Worm (Caenorhabditis elegans): Measurements from ENCODE around the gene C11D2.7.

C11D2.7 gene

ce11 chrIV:6130437-6130836, 24.8 kb downstream of the C11D2.7 start:
- TF ChIP-seq jun-1 (tag; optimal IDR thresholded peaks at IDR 0.05), result no peak
- no peak for TF ChIP-seq php-3 (GFP tag; IDR thresholded peaks at IDR 0.05)
- no peak for TF ChIP-seq dve-1 (tag; optimal IDR thresholded peaks at IDR 0.05; ENCODE audit: insufficient read depth)
- no peak for TF ChIP-seq daf-19 (GFP tag; conservative IDR thresholded peaks at IDR 0.05)
- TF ChIP-seq nhr-102 (tag; optimal IDR thresholded peaks at IDR 0.05), result no peak
- TF ChIP-seq lin-15B (tag; optimal IDR thresholded peaks at IDR 0.05), result no peak
- no peak for TF ChIP-seq mep-1 (tag; optimal IDR thresholded peaks at IDR 0.05)
- no peak for TF ChIP-seq lin-13 (GFP tag; optimal IDR thresholded peaks at IDR 0.05)

- TF ChIP-seq nhr-28 (tag; optimal IDR thresholded peaks at IDR 0.05) (no peak), aha-1 (tag) (peak; percentile 78)
Observed at ce11 chrIV:6127252-6127930, 27.8 kb downstream of the C11D2.7 start, which contains the start of gene M03D4.4. Gene M03D4.4, minus strand, starts transcription at chrIV:6127302.

DNA sequence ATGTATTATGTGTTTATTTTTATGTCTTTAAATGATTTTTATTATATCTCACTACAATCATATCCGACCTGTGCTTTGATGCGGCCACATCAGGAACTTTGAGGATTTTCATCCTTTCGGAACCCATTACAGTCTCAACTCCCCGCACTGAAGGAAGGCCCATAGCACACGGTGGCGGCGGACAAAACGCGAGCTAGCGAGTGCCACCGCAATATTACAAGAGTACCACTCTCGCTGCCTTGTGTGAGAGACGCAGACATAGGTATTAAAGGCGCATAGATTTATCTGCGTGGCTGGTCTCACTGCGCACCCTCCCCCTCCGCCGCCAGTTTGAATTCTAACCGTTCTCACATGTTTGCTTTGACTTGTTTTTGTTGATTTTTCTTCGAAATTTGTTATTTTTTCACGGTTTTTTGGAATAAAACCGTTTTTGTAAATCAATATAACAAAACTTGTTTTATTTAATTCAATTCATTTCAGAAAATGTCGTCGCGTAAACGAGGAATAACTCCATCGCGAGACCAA, 37.4 kb downstream of the C11D2.7 start, which contains the start of gene zen-4:
TSS of gene zen-4 (plus strand) at position 475 of the 525 bp plus-strand sequence.
- TF ChIP-seq mxl-2 (GFP tag; conservative IDR thresholded peaks at IDR 0.05), result no peak
- peak; percentile 81 for TF ChIP-seq lin-38 (GFP tag; IDR thresholded peaks at IDR 0.05)
- TF ChIP-seq arid-1 (GFP tag; conservative IDR thresholded peaks at IDR 0.05), result peak; percentile 78
- TF ChIP-seq daf-19 (GFP tag; conservative IDR thresholded peaks at IDR 0.05), result peak; percentile 47; the same call in 1 of the 2 replicates
- TF ChIP-seq unc-39 (tag; optimal IDR thresholded peaks at IDR 0.05), result no peak
- peak; percentile 51 for TF ChIP-seq duxl-1 (tag; optimal IDR thresholded peaks at IDR 0.05; ENCODE audit: poor library complexity)
- peak; percentile 40; the same call in 1 of the 2 replicates for TF ChIP-seq T26A8.4 (GFP tag; IDR thresholded peaks at IDR 0.05)
- no peak for TF ChIP-seq tra-1 (GFP tag; IDR thresholded peaks at IDR 0.05)
- peak; percentile 53 for TF ChIP-seq spr-1 (tag; optimal IDR thresholded peaks at IDR 0.05)
- peak; percentile 30 for TF ChIP-seq spr-3 (GFP tag; optimal IDR thresholded peaks at IDR 0.05)
- no peak for TF ChIP-seq hlh-30 (tag; optimal IDR thresholded peaks at IDR 0.05; ENCODE audit: insufficient read depth)
- TF ChIP-seq lsy-2 (tag; optimal IDR thresholded peaks at IDR 0.05), result no peak
- peak; percentile 67 for TF ChIP-seq nhr-102 (tag; optimal IDR thresholded peaks at IDR 0.05)
- no peak for TF ChIP-seq Y75B8A.6 (GFP tag; IDR thresholded peaks at IDR 0.05)
- no peak for TF ChIP-seq nhr-111 (GFP tag; optimal IDR thresholded peaks at IDR 0.05)
- no peak for TF ChIP-seq pqm-1 (tag; optimal IDR thresholded peaks at IDR 0.05)
- peak; percentile 55; the same call in 1 of the 2 replicates for TF ChIP-seq php-3 (GFP tag; IDR thresholded peaks at IDR 0.05)
- peak; percentile 85 for TF ChIP-seq unc-130 (GFP tag; optimal IDR thresholded peaks at IDR 0.05)
- peak; percentile 78; the same call in 1 of the 2 replicates for TF ChIP-seq ceh-44 (GFP tag; IDR thresholded peaks at IDR 0.05)
- peak in 1 of 2 experiments; percentile 89 for TF ChIP-seq unc-62 (GFP tag; optimal IDR thresholded peaks at IDR 0.05 in 1 of 2)
- TF ChIP-seq unc-62 (tag; optimal IDR thresholded peaks at IDR 0.05), result no peak
- peak in 1 of 2 experiments; percentile 52 for TF ChIP-seq daf-16 (GFP tag; optimal IDR thresholded peaks at IDR 0.05)
- peak; percentile 22 for TF ChIP-seq daf-16 (tag; optimal IDR thresholded peaks at IDR 0.05)
- no peak for TF ChIP-seq Y105C5A.15 (GFP tag; IDR thresholded peaks at IDR 0.05)
- TF ChIP-seq ama-1 (optimal IDR thresholded peaks at IDR 0.05), result peak; percentile 8
- TF ChIP-seq F49E8.2 (tag; optimal IDR thresholded peaks at IDR 0.05; ENCODE audit: borderline replicate concordance), result peak; percentile 98
- peak; percentile 68 for TF ChIP-seq mep-1 (tag; optimal IDR thresholded peaks at IDR 0.05)
- peak; percentile 92 for TF ChIP-seq Y48G9A.11 (GFP tag; IDR thresholded peaks at IDR 0.05)
- TF ChIP-seq F10B5.3 (tag; optimal IDR thresholded peaks at IDR 0.05), result peak; percentile 9
- peak; percentile 79 for TF ChIP-seq snpc-4 (tag; optimal IDR thresholded peaks at IDR 0.05)
- no peak for TF ChIP-seq lin-39 (tag; optimal IDR thresholded peaks at IDR 0.05)
- TF ChIP-seq lin-13 (GFP tag; optimal IDR thresholded peaks at IDR 0.05), result peak; percentile 88
- TF ChIP-seq mdl-1 (tag; optimal IDR thresholded peaks at IDR 0.05), result no peak
- no peak for TF ChIP-seq zfp-2 (tag; optimal IDR thresholded peaks at IDR 0.05)
- TF ChIP-seq lin-15B (tag; optimal IDR thresholded peaks at IDR 0.05), result no peak
- peak; percentile 36 for TF ChIP-seq dpl-1 (GFP tag; optimal IDR thresholded peaks at IDR 0.05)
- peak; percentile 79 for TF ChIP-seq mes-2 (tag; optimal IDR thresholded peaks at IDR 0.05; ENCODE audit: poor library complexity, severe bottlenecking)
- TF ChIP-seq saeg-2 (GFP tag; IDR thresholded peaks at IDR 0.05), result 0 out of 2 replicates have a peak, but pooled peaks have one; percentile 24
- no peak for TF ChIP-seq zag-1 (tag; optimal IDR thresholded peaks at IDR 0.05)
- peak; percentile 20 for TF ChIP-seq rbr-2 (tag; optimal IDR thresholded peaks at IDR 0.05)
- TF ChIP-seq D1046.2 (GFP tag; IDR thresholded peaks at IDR 0.05), result no peak
- no peak for TF ChIP-seq jun-1 (tag; optimal IDR thresholded peaks at IDR 0.05)
